Fruit fly (Drosophila melanogaster): ENCODE measurements around the gene Blos4.

Gene Blos4

dm6 chr3L:10899087-10899511, 20.2 kb downstream of the Blos4 start, which contains the start of gene Aps:
Gene Aps (minus strand): TSS chr3L:10899123.
- TF ChIP-seq pdm3 (GFP tag; optimal IDR thresholded peaks at IDR 0.05) (peak; percentile 32), Hr38 (GFP tag; optimal IDR thresholded peaks at IDR 0.05) (no peak), Smox (GFP tag; optimal IDR thresholded peaks at IDR 0.05) (peak; percentile 48), Ets21C (GFP tag; optimal IDR thresholded peaks at IDR 0.05) (no peak), CG34406 (GFP tag; optimal IDR thresholded peaks at IDR 0.05) (no peak), svp (GFP tag) (peak; percentile 76), Ets96B (tag; optimal IDR thresholded peaks at IDR 0.05) (no peak), CG3032 (tag; optimal IDR thresholded peaks at IDR 0.05) (no peak), CG11762 (GFP tag; optimal IDR thresholded peaks at IDR 0.05; ENCODE audit: insufficient read depth) (no peak), CG11294 (GFP tag; IDR thresholded peaks at IDR 0.05) (no peak), salr (GFP tag; optimal IDR thresholded peaks at IDR 0.05) (no peak), Blimp-1 (GFP tag; optimal IDR thresholded peaks at IDR 0.05) (no peak), CG31627 (GFP tag; optimal IDR thresholded peaks at IDR 0.05) (peak; percentile 65), CG10631 (GFP tag; optimal IDR thresholded peaks at IDR 0.05) (no peak), CG3919 (GFP tag; optimal IDR thresholded peaks at IDR 0.05) (no peak), CG6808 (GFP tag; optimal IDR thresholded peaks at IDR 0.05) (no peak), Met (GFP tag; optimal IDR thresholded peaks at IDR 0.05) (peak; percentile 60), esn (GFP tag; optimal IDR thresholded peaks at IDR 0.05) (peak; percentile 64), Hr39 (GFP tag; optimal IDR thresholded peaks at IDR 0.05) (peak; percentile 62), Sox102F (GFP tag; optimal IDR thresholded peaks at IDR 0.05) (no peak), cyc (GFP tag; optimal IDR thresholded peaks at IDR 0.05) (peak; percentile 49), CG6792 (GFP tag; optimal IDR thresholded peaks at IDR 0.05) (peak; percentile 9), dac (GFP tag; optimal IDR thresholded peaks at IDR 0.05) (no peak), Eip93F (GFP tag; optimal IDR thresholded peaks at IDR 0.05) (no peak), acj6 (GFP tag; optimal IDR thresholded peaks at IDR 0.05) (no peak), CG32006 (GFP tag; optimal IDR thresholded peaks at IDR 0.05) (no peak), CG8119 (GFP tag; IDR thresholded peaks at IDR 0.05) (no peak), CG6854 (GFP tag; optimal IDR thresholded peaks at IDR 0.05) (no peak), CG4318 (GFP tag; optimal IDR thresholded peaks at IDR 0.05) (no peak), CG7368 (GFP tag; optimal IDR thresholded peaks at IDR 0.05) (no peak), CG8319 (GFP tag; optimal IDR thresholded peaks at IDR 0.05) (no peak), Hr4 (GFP tag; optimal IDR thresholded peaks at IDR 0.05) (peak; percentile 34), CG6163 (GFP tag; IDR thresholded peaks at IDR 0.05) (no peak; the same call in 2 of the 3 replicates), CG6276 (GFP tag; optimal IDR thresholded peaks at IDR 0.05) (no peak), CG1621 (tag; optimal IDR thresholded peaks at IDR 0.05) (no peak), CG10669 (GFP tag; optimal IDR thresholded peaks at IDR 0.05) (no peak), Sox14 (GFP tag; optimal IDR thresholded peaks at IDR 0.05) (peak; percentile 61), Gug (GFP tag; IDR thresholded peaks at IDR 0.05) (no peak), lz (GFP tag; optimal IDR thresholded peaks at IDR 0.05) (peak; percentile 63), dsx (GFP tag; optimal IDR thresholded peaks at IDR 0.05; ENCODE audit: poor library complexity, severe bottlenecking) (no peak), spab (GFP tag; optimal IDR thresholded peaks at IDR 0.05) (no peak), Sox15 (GFP tag; optimal IDR thresholded peaks at IDR 0.05) (no peak), OdsH (GFP tag; optimal IDR thresholded peaks at IDR 0.05) (peak; percentile 9), Eip78C (GFP tag) (peak; percentile 65), topi (GFP tag; optimal IDR thresholded peaks at IDR 0.05) (no peak), CG15336 (GFP tag; IDR thresholded peaks at IDR 0.05) (no peak), fd59A (GFP tag; optimal IDR thresholded peaks at IDR 0.05) (no peak), eg (GFP tag; IDR thresholded peaks at IDR 0.05) (no peak), net (GFP tag; optimal IDR thresholded peaks at IDR 0.05) (no peak)
